Worm (Caenorhabditis elegans) whole organism, young adult: ENCODE results near the gene VB0395L.1.
"Not testable (repeated sequence)": the region's sequence is repeated elsewhere in the genome, so short reads cannot be mapped to it uniquely, and the experiment has no call there.

Experiments
- C06A6.2 ChIP-seq: fragments of 200-800 bp; sonication (Bioruptor generic); conservative IDR thresholded peaks from 2 replicates; pipeline ENCODE4 v1.3.6; 2022; ENCODE audit warnings: missing genetic modification characterization, missing compliant biosample characterization
- C17E4.6 ChIP-seq: fragments of 200-800 bp; sonication (Bioruptor generic); IDR thresholded peaks from 2 replicates; pipeline ENCODE4 v1.3.6; 2022; ENCODE audit warnings: missing genetic modification reagents, missing genetic modification characterization, missing compliant biosample characterization
- F23B12.7 ChIP-seq: sonication (generic microtip); optimal IDR thresholded peaks from 2 replicates; lab custom pipeline; 2017; ENCODE audit warnings: missing genetic modification characterization, mild to moderate bottlenecking, missing compliant biosample characterization, antibody characterized with exemption, moderate library complexity; ENCODE audit not compliant: insufficient read depth
- F39B2.1 ChIP-seq: fragments of 200-800 bp; sonication (Bioruptor generic); IDR thresholded peaks from 2 replicates; pipeline ENCODE4 v1.3.6; 2022; ENCODE audit warnings: missing genetic modification reagents, missing genetic modification characterization, missing compliant biosample characterization
- Y53G8AR.9 ChIP-seq: fragments of 200-800 bp; sonication (Bioruptor generic); conservative IDR thresholded peaks from 2 replicates; pipeline ENCODE4 v1.3.6; 2022; ENCODE audit warnings: missing genetic modification reagents, missing genetic modification characterization, missing compliant biosample characterization
- Y56A3A.18 ChIP-seq: fragments of 200-800 bp; sonication (Bioruptor generic); IDR thresholded peaks from 2 replicates; pipeline ENCODE4 v1.3.6; 2022; ENCODE audit warnings: missing genetic modification reagents, missing genetic modification characterization, missing compliant biosample characterization
- Y95B8A.8 ChIP-seq: fragments of 200-800 bp; sonication (Bioruptor generic); IDR thresholded peaks from 2 replicates; pipeline ENCODE4 v1.3.6; 2022; ENCODE audit warnings: missing genetic modification reagents, missing genetic modification characterization, missing compliant biosample characterization
- ama-1 ChIP-seq, 3 experiments: fragments of 150-350 bp in 1 of 3; sonication (generic microtip) in 2 of 3; optimal IDR thresholded peaks; 2 replicates each; lab custom pipeline; 2014 to 2018; ENCODE audit warnings: missing biosample characterization in 2 of 3, missing genetic modification characterization in 2 of 3, missing genetic modification reagents in 2 of 3
- attf-5 ChIP-seq: fragments of 200-800 bp; sonication (Bioruptor generic); optimal IDR thresholded peaks from 2 replicates; lab custom pipeline; 2018; ENCODE audit warnings: mild to moderate bottlenecking, missing genetic modification characterization, missing compliant biosample characterization
- bed-2 ChIP-seq: fragments of 200-800 bp; sonication (Bioruptor generic); IDR thresholded peaks from 2 replicates; pipeline ENCODE4 v1.3.6; 2022; ENCODE audit warnings: missing genetic modification reagents, missing genetic modification characterization, missing compliant biosample characterization
- ceh-27 ChIP-seq: fragments of 200-800 bp; sonication (Bioruptor generic); optimal IDR thresholded peaks from 2 replicates; lab custom pipeline; 2018; ENCODE audit warnings: mild to moderate bottlenecking, missing genetic modification characterization, moderate library complexity, missing compliant biosample characterization
- die-1 ChIP-seq: sonication (generic microtip); optimal IDR thresholded peaks from 2 replicates; lab custom pipeline; 2016; ENCODE audit warnings: missing genotype, mild to moderate bottlenecking, missing genetic modification characterization, missing compliant biosample characterization
- dox-1 ChIP-seq: fragments of 200-800 bp; sonication (Bioruptor generic); IDR thresholded peaks from 2 replicates; pipeline ENCODE4 v1.3.6; 2022; ENCODE audit warnings: missing genetic modification reagents, missing genetic modification characterization, missing compliant biosample characterization
- efl-1 ChIP-seq: fragments of 150-350 bp; optimal IDR thresholded peaks from 2 replicates; lab custom pipeline; 2014; ENCODE audit warnings: missing biosample characterization, missing genetic modification reagents, missing genetic modification characterization
- egrh-3 ChIP-seq: fragments of 200-800 bp; sonication (Bioruptor generic); IDR thresholded peaks from 2 replicates; pipeline ENCODE4 v1.3.6; 2022; ENCODE audit warnings: missing genetic modification reagents, missing genetic modification characterization, missing compliant biosample characterization
- hmg-1.2 ChIP-seq: fragments of 200-800 bp; sonication (Bioruptor generic); IDR thresholded peaks from 2 replicates; pipeline ENCODE4 v1.3.6; 2022; ENCODE audit warnings: missing genetic modification reagents, missing genetic modification characterization, missing compliant biosample characterization
- let-526 ChIP-seq: fragments of 200-800 bp; sonication (Bioruptor generic); IDR thresholded peaks from 2 replicates; pipeline ENCODE4 v1.3.6; 2022; ENCODE audit warnings: missing genetic modification reagents, missing genetic modification characterization, missing compliant biosample characterization
- lin-54 ChIP-seq: fragments of 200-800 bp; sonication (Bioruptor generic); optimal IDR thresholded peaks from 2 replicates; lab custom pipeline; 2018; ENCODE audit warnings: mild to moderate bottlenecking, missing genetic modification characterization, missing compliant biosample characterization
- lsl-1 ChIP-seq: fragments of 200-800 bp; sonication (Bioruptor generic); optimal IDR thresholded peaks from 2 replicates; lab custom pipeline; 2018; ENCODE audit warnings: mild to moderate bottlenecking, missing genetic modification characterization, moderate library complexity, missing compliant biosample characterization
- mcd-1 ChIP-seq: fragments of 200-800 bp; sonication (Bioruptor generic); IDR thresholded peaks from 2 replicates; pipeline ENCODE4 v1.3.6; 2022; ENCODE audit warnings: missing genetic modification reagents, missing genetic modification characterization, missing compliant biosample characterization
- nfya-2 ChIP-seq: fragments of 200-800 bp; sonication (Bioruptor generic); IDR thresholded peaks from 2 replicates; pipeline ENCODE4 v1.3.6; 2022; ENCODE audit warnings: missing genetic modification reagents, missing genetic modification characterization, missing compliant biosample characterization
- nhr-120 ChIP-seq: fragments of 200-800 bp; sonication (Bioruptor generic); IDR thresholded peaks from 2 replicates; pipeline ENCODE4 v1.3.6; 2022; ENCODE audit warnings: missing genetic modification characterization, missing compliant biosample characterization
- nhr-27 ChIP-seq: fragments of 200-800 bp; sonication (Bioruptor generic); optimal IDR thresholded peaks from 2 replicates; lab custom pipeline; 2018; ENCODE audit warnings: mild to moderate bottlenecking, missing genetic modification characterization, moderate library complexity, missing compliant biosample characterization
- rec-8 ChIP-seq, 2 experiments: sonication (generic microtip); optimal IDR thresholded peaks; 2 replicates each; lab custom pipeline; 2016; ENCODE audit warnings: mild to moderate bottlenecking in 2 of 2, missing genetic modification characterization in 2 of 2, missing genetic modification reagents in 2 of 2, missing genotype in 2 of 2, missing biosample characterization in 1 of 2, missing compliant biosample characterization in 1 of 2, moderate library complexity in 1 of 2
- sea-2 ChIP-seq: fragments of 200-800 bp; sonication (Bioruptor generic); IDR thresholded peaks from 2 replicates; pipeline ENCODE4 v1.3.6; 2022; ENCODE audit warnings: missing genetic modification characterization, missing compliant biosample characterization
- snpc-1.1 ChIP-seq: sonication (generic microtip); optimal IDR thresholded peaks from 2 replicates; lab custom pipeline; 2017; ENCODE audit warnings: missing genetic modification characterization, mild to moderate bottlenecking, missing compliant biosample characterization, antibody characterized with exemption, moderate library complexity, missing genotype, missing genetic modification reagents; ENCODE audit not compliant: insufficient read depth
- tbx-9 ChIP-seq: sonication (generic microtip); optimal IDR thresholded peaks from 2 replicates; lab custom pipeline; 2016; ENCODE audit warnings: borderline replicate concordance, missing genetic modification characterization, inconsistent platforms, missing compliant biosample characterization
- unc-130 ChIP-seq: sonication (generic microtip); optimal IDR thresholded peaks from 2 replicates; lab custom pipeline; 2016; ENCODE audit warnings: missing genetic modification reagents, missing genetic modification characterization, missing compliant biosample characterization
- xnd-1 ChIP-seq: sonication (generic microtip); optimal IDR thresholded peaks from 2 replicates; lab custom pipeline; 2016; ENCODE audit warnings: missing genotype, missing genetic modification reagents, missing genetic modification characterization, missing compliant biosample characterization
- zfh-2 ChIP-seq: fragments of 200-800 bp; sonication (Bioruptor generic); conservative IDR thresholded peaks from 2 replicates; pipeline ENCODE4 v1.3.6; 2022; ENCODE audit warnings: missing genetic modification reagents, missing genetic modification characterization, missing compliant biosample characterization
- ztf-18 ChIP-seq: sonication (generic microtip); optimal IDR thresholded peaks from 2 replicates; lab custom pipeline; 2016; ENCODE audit warnings: missing genotype, mild to moderate bottlenecking, missing genetic modification characterization, missing compliant biosample characterization
- ztf-22 ChIP-seq: fragments of 200-800 bp; sonication (Bioruptor generic); optimal IDR thresholded peaks from 2 replicates; lab custom pipeline; 2018; ENCODE audit warnings: mild to moderate bottlenecking, missing genetic modification characterization, moderate library complexity, missing compliant biosample characterization
- ztf-25 ChIP-seq: fragments of 200-800 bp; sonication (Bioruptor generic); IDR thresholded peaks from 2 replicates; pipeline ENCODE4 v1.3.6; 2022; ENCODE audit warnings: missing genetic modification reagents, missing genetic modification characterization, missing compliant biosample characterization
- ztf-26 ChIP-seq: sonication (generic microtip); optimal IDR thresholded peaks from 2 replicates; lab custom pipeline; 2017; ENCODE audit warnings: missing genetic modification characterization, missing compliant biosample characterization
- ztf-28 ChIP-seq: fragments of 200-800 bp; sonication (Bioruptor generic); IDR thresholded peaks from 2 replicates; pipeline ENCODE4 v1.3.6; 2022; ENCODE audit warnings: missing genetic modification reagents, missing genetic modification characterization, missing compliant biosample characterization

The VB0395L.1 gene

ce11 chrX:16016796-16017195, at the start of gene VB0395L.1, which contains the start of gene nhx-1:
VB0395L.1 (minus strand) TSS chrX:16016981.
nhx-1 (plus strand) TSS chrX:16017121.
- TF ChIP-seq Y56A3A.18 (GFP tag; lab: Robert Waterston, UW): no peak
- TF ChIP-seq unc-130: no peak
- no peak for TF ChIP-seq let-526
- no peak for TF ChIP-seq ceh-27
- TF ChIP-seq nhr-120 (GFP tag; lab: Robert Waterston, UW): no peak
- TF ChIP-seq lsl-1 (GFP tag; lab: Kevin White, UChicago): no peak
- TF ChIP-seq nhr-27 (tag; lab: Kevin White, UChicago): no peak
- TF ChIP-seq tbx-9 (tag; lab: Kevin White, UChicago): no peak
- TF ChIP-seq dox-1 (GFP tag; lab: Robert Waterston, UW): no peak
- TF ChIP-seq nfya-2: no peak
- no peak for TF ChIP-seq ztf-18 (tag; lab: Kevin White, UChicago)
- no peak for TF ChIP-seq efl-1
- TF ChIP-seq ztf-22 (GFP tag; lab: Kevin White, UChicago): no peak
- TF ChIP-seq ama-1 (optimal IDR thresholded peaks at IDR 0.05; lab: Kevin White, UChicago): no peak
- no peak for TF ChIP-seq ama-1 (GFP tag; optimal IDR thresholded peaks at IDR 0.05; lab: Kevin White, UChicago)
- TF ChIP-seq Y95B8A.8 (GFP tag; lab: Robert Waterston, UW): no peak

DNA sequence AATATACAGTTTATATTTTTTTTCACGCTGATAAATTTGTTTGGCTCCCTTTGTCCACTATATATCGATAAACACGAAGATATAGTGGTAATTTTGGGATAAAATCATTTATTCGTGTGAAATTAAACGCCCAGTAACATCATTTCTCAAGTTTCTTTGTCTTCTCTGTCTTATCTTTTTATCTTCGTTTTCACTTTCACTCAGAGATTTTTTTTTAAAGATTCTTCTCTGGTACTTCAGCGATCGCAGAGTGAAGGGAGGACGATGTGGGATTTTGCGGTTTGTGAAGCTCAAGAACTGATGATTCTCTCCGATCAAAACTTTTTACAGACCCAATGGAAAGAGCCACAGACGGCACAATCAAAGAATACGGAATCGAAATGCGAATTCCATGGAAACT, 45.6 kb upstream of the VB0395L.1 start, which contains the start of gene T27A8.3:
TSS of gene T27A8.3 (plus strand) at position 301 of the 400 bp plus-strand sequence.
- TF ChIP-seq bed-2 (GFP tag; lab: Robert Waterston, UW); ztf-26 (tag; lab: Kevin White, UChicago); F23B12.7: not testable (repeated sequence)

DNA sequence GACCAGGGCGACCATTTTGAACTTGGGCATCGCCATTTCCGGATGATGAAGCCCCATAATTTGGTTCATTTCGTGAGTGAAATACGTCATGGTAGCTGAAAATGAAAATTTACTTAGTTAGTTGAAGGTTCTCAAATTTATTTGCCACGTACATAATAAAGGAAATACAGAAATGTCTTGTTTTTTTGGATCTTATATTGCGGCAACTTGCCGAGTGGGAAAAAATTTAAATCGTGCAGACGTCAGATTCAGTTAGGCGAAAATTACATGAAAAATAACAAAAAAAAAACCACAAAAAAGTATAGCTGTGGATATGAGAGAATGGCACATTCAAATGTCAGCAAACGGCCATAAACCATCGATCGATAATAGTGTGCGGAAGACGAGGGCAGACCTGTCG, 42.1 kb upstream of the VB0395L.1 start, which contains the start of gene T27A8.2:
TSS of gene T27A8.2 (minus strand) at position 101 of the 400 bp plus-strand sequence.
- TF ChIP-seq xnd-1 (tag; lab: Kevin White, UChicago): no peak
- no peak for TF ChIP-seq Y56A3A.18 (GFP tag; lab: Robert Waterston, UW)
- TF ChIP-seq snpc-1.1 (tag; lab: Kevin White, UChicago): no peak
- no peak for TF ChIP-seq rec-8 (tag; optimal IDR thresholded peaks at IDR 0.05; lab: Kevin White, UChicago)
- no peak for TF ChIP-seq hmg-1.2
- TF ChIP-seq ztf-25 (GFP tag; lab: Robert Waterston, UW): no peak
- TF ChIP-seq C17E4.6 (GFP tag; lab: Robert Waterston, UW): no peak
- TF ChIP-seq F39B2.1 (GFP tag; lab: Robert Waterston, UW): no peak
- no peak for TF ChIP-seq Y95B8A.8 (GFP tag; lab: Robert Waterston, UW)
- TF ChIP-seq lin-54 (GFP tag; lab: Kevin White, UChicago): no peak
- TF ChIP-seq die-1 (tag; lab: Kevin White, UChicago): no peak
- no peak for TF ChIP-seq sea-2 (GFP tag; lab: Robert Waterston, UW)
- no peak for TF ChIP-seq ztf-28 (GFP tag; lab: Robert Waterston, UW)
- no peak for TF ChIP-seq C06A6.2 (GFP tag; lab: Robert Waterston, UW)
- TF ChIP-seq egrh-3 (GFP tag; lab: Robert Waterston, UW): no peak
- TF ChIP-seq mcd-1: no peak
- no peak for TF ChIP-seq attf-5 (GFP tag; lab: Kevin White, UChicago)
- TF ChIP-seq zfh-2: no peak
- no peak for TF ChIP-seq lsl-1 (GFP tag; lab: Kevin White, UChicago)
- TF ChIP-seq Y53G8AR.9: no peak
